ENCODE assay signal across 1 fruit fly cellular context in the genomic region with DNA sequence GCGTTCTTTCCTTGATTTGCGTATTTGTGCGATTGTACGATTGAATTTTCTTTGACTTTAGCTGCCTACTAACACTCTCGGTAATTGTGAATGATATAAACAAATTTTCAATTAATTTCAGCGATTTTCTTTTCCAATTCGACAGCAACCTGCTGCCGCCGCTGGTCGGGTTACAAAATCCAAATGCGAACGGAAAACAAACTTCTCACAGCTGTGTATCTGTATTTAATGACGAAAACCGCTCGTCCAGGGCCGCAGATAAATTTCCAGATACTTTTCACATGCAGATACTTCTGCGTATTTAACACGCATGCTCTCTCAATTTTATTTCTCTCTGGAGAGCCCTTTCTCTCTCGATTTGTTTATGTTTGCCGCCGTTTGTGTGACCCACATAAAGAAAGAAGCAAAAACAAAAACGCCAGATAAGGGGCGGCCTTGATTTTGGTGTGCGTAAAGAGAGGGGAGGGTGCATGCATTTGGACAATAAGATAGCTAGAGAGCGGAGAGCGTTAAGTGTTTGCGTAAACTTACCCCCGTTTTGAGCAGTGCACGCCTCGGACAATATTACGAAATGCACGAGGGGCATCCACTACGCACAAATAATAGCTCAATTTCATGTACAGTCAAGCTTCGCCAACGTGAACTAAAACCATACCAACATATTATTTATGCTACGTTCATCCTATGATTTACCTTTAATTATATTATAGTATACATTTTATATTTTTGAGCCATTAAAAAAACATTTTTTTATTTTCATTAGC.
A peak's percentile ranks its signal among the peaks of the same experiment; 100 is the strongest.
TF ChIP-seq lines count a peak whose summit lies in the region.

TSS of gene CG12402 (minus strand) at position 164 of the 764 bp plus-strand sequence.

TF ChIP-seq in whole organism, embryonic, 481 proteins besides CTCF, POLR2A, EP300 and RAD21 (continued from another document and continues in another):
- TF ChIP-seq CG17385 (GFP tag; optimal IDR thresholded peaks at IDR 0.05; lab: Kevin White, UChicago) (peak; percentile 70), fd96Cb (tag; optimal IDR thresholded peaks at IDR 0.05; lab: Kevin White, UChicago) (peak; percentile 86), CG18764 (GFP tag; optimal IDR thresholded peaks at IDR 0.05; lab: Kevin White, UChicago) (peak; percentile 79), p53 (GFP tag; optimal IDR thresholded peaks at IDR 0.05; lab: Kevin White, UChicago) (peak; percentile 2), CG7786 (GFP tag; optimal IDR thresholded peaks at IDR 0.05; lab: Kevin White, UChicago) (peak; percentile 51), Antp (GFP tag; optimal IDR thresholded peaks at IDR 0.05; lab: Kevin White, UChicago) (peak; percentile 78), Sin3A (optimal IDR thresholded peaks at IDR 0.05; lab: Kevin White, UChicago) (no peak), CG12942 (GFP tag; optimal IDR thresholded peaks at IDR 0.05; lab: Kevin White, UChicago) (peak; percentile 55), Ssrp (tag; optimal IDR thresholded peaks at IDR 0.05; lab: Kevin White, UChicago) (peak; percentile 81), CG12104 (GFP tag; optimal IDR thresholded peaks at IDR 0.05; lab: Kevin White, UChicago) (peak; percentile 70), HLH54F (GFP tag; optimal IDR thresholded peaks at IDR 0.05; lab: Kevin White, UChicago) (peak; percentile 19), pum (GFP tag; optimal IDR thresholded peaks at IDR 0.05; lab: Kevin White, UChicago) (peak; percentile 53), CG13424 (tag; optimal IDR thresholded peaks at IDR 0.05; lab: Kevin White, UChicago) (peak; percentile 84), ap (GFP tag; IDR thresholded peaks at IDR 0.05; lab: Robert Waterston, UW) (peak; percentile 83), gro (GFP tag; optimal IDR thresholded peaks at IDR 0.05; lab: Kevin White, UChicago) (peak; percentile 24), CoRest (tag; optimal IDR thresholded peaks at IDR 0.05; lab: Kevin White, UChicago) (peak; percentile 85), CG16863 (GFP tag; optimal IDR thresholded peaks at IDR 0.05; lab: Kevin White, UChicago) (peak; percentile 71), CG17328 (GFP tag; IDR thresholded peaks at IDR 0.05; lab: Robert Waterston, UW) (peak; percentile 92), dmrt99B (tag; optimal IDR thresholded peaks at IDR 0.05; lab: Kevin White, UChicago) (peak; percentile 92), Nf-YA (GFP tag; IDR thresholded peaks at IDR 0.05; lab: Robert Waterston, UW) (peak; percentile 75), CG2202 (tag; optimal IDR thresholded peaks at IDR 0.05; lab: Kevin White, UChicago) (peak; percentile 64), disco-r (GFP tag; optimal IDR thresholded peaks at IDR 0.05; lab: Kevin White, UChicago) (peak; percentile 20), fd102C (GFP tag; optimal IDR thresholded peaks at IDR 0.05; lab: Kevin White, UChicago) (no peak), mam (GFP tag; optimal IDR thresholded peaks at IDR 0.05; lab: Kevin White, UChicago) (peak; percentile 59), CG7963 (GFP tag; IDR thresholded peaks at IDR 0.05; lab: Robert Waterston, UW; ENCODE audit: partially characterized antibody) (no peak), CG18476 (GFP tag; optimal IDR thresholded peaks at IDR 0.05; lab: Kevin White, UChicago) (peak; percentile 73), CG17186 (GFP tag; optimal IDR thresholded peaks at IDR 0.05; lab: Kevin White, UChicago) (peak; percentile 50), Elba2 (GFP tag; optimal IDR thresholded peaks at IDR 0.05; lab: Kevin White, UChicago) (peak; percentile 88), Taf1 (GFP tag; IDR thresholded peaks at IDR 0.05; lab: Robert Waterston, UW) (peak; percentile 50; the same call in 1 of the 2 replicates), Kr (GFP tag; optimal IDR thresholded peaks at IDR 0.05; lab: Kevin White, UChicago) (peak; percentile 60), CG11247 (GFP tag; IDR thresholded peaks at IDR 0.05; lab: Robert Waterston, UW) (peak; percentile 78), Hsf (GFP tag; optimal IDR thresholded peaks at IDR 0.05; lab: Kevin White, UChicago) (peak; percentile 71), Lim3 (GFP tag; IDR thresholded peaks at IDR 0.05; lab: Robert Waterston, UW) (peak; percentile 34; the same call in 1 of the 2 replicates), tna (GFP tag; IDR thresholded peaks at IDR 0.05; lab: Robert Waterston, UW; ENCODE audit: partially characterized antibody) (peak; percentile 17; the same call in 1 of the 2 replicates), CG13287 (GFP tag; IDR thresholded peaks at IDR 0.05; lab: Robert Waterston, UW; ENCODE audit: partially characterized antibody) (peak; percentile 57), jigr1 (GFP tag; IDR thresholded peaks at IDR 0.05; lab: Robert Waterston, UW) (no peak), CG5245 (GFP tag; optimal IDR thresholded peaks at IDR 0.05; lab: Kevin White, UChicago) (peak; percentile 79), bsh (GFP tag; optimal IDR thresholded peaks at IDR 0.05; lab: Kevin White, UChicago) (peak in 1 of 2 experiments; percentile 82), NK7.1 (GFP tag; optimal IDR thresholded peaks at IDR 0.05; lab: Kevin White, UChicago) (peak; percentile 11), dmrt11E (tag; optimal IDR thresholded peaks at IDR 0.05; lab: Kevin White, UChicago) (peak; percentile 73), CG2712 (tag; optimal IDR thresholded peaks at IDR 0.05; lab: Kevin White, UChicago) (peak; percentile 91), CG5953 (GFP tag; IDR thresholded peaks at IDR 0.05; lab: Robert Waterston, UW) (peak; percentile 87), CG9932 (GFP tag; IDR thresholded peaks at IDR 0.05; lab: Robert Waterston, UW) (peak; percentile 52), ems (GFP tag; optimal IDR thresholded peaks at IDR 0.05; lab: Kevin White, UChicago) (peak; percentile 55), eyg (GFP tag; optimal IDR thresholded peaks at IDR 0.05; lab: Kevin White, UChicago) (peak; percentile 6), az2 (GFP tag; optimal IDR thresholded peaks at IDR 0.05; lab: Kevin White, UChicago) (peak; percentile 84), ara (GFP tag; IDR thresholded peaks at IDR 0.05; lab: Robert Waterston, UW) (peak; percentile 80), dan (GFP tag; IDR thresholded peaks at IDR 0.05; lab: Robert Waterston, UW) (no peak), CG10267 (tag; optimal IDR thresholded peaks at IDR 0.05; lab: Kevin White, UChicago) (peak; percentile 78), CG34422 (GFP tag; IDR thresholded peaks at IDR 0.05; lab: Robert Waterston, UW) (peak; percentile 91), wor (GFP tag; IDR thresholded peaks at IDR 0.05; lab: Robert Waterston, UW) (peak; percentile 56), abd-A (tag; optimal IDR thresholded peaks at IDR 0.05; lab: Kevin White, UChicago) (peak; percentile 98), tio (GFP tag; optimal IDR thresholded peaks at IDR 0.05; lab: Kevin White, UChicago) (peak; percentile 71), CHES-1-like (GFP tag; optimal IDR thresholded peaks at IDR 0.05; lab: Kevin White, UChicago) (peak; percentile 43), CG18599 (GFP tag; optimal IDR thresholded peaks at IDR 0.05; lab: Kevin White, UChicago) (peak; percentile 88), CG10147 (GFP tag; optimal IDR thresholded peaks at IDR 0.05; lab: Kevin White, UChicago) (peak; percentile 70), CG8290 (GFP tag; optimal IDR thresholded peaks at IDR 0.05; lab: Kevin White, UChicago) (peak; percentile 82), CG8290 (tag; optimal IDR thresholded peaks at IDR 0.05; lab: Kevin White, UChicago) (peak; percentile 53 to 90), btn (GFP tag; optimal IDR thresholded peaks at IDR 0.05; lab: Kevin White, UChicago) (peak; percentile 8), nom (GFP tag; optimal IDR thresholded peaks at IDR 0.05; lab: Kevin White, UChicago) (no peak), Rx (GFP tag; IDR thresholded peaks at IDR 0.05; lab: Robert Waterston, UW) (peak; percentile 74), CG14667 (GFP tag; IDR thresholded peaks at IDR 0.05; lab: Robert Waterston, UW) (peak; percentile 63), sens (GFP tag; lab: Kevin White, UChicago) (peak; percentile 92), CG17829 (tag; optimal IDR thresholded peaks at IDR 0.05; lab: Kevin White, UChicago) (peak; percentile 91), H2.0 (GFP tag; IDR thresholded peaks at IDR 0.05; lab: Robert Waterston, UW) (peak; percentile 86), CG33557 (GFP tag; optimal IDR thresholded peaks at IDR 0.05; lab: Kevin White, UChicago) (peak; percentile 45), CG31388 (GFP tag; optimal IDR thresholded peaks at IDR 0.05; lab: Kevin White, UChicago) (peak; percentile 55), ci (GFP tag; IDR thresholded peaks at IDR 0.05; lab: Robert Waterston, UW) (peak; percentile 96), CG11696 (GFP tag; IDR thresholded peaks at IDR 0.05; lab: Robert Waterston, UW) (peak; percentile 70), CG7357 (GFP tag; IDR thresholded peaks at IDR 0.05; lab: Robert Waterston, UW) (peak; percentile 73; the same call in 2 of the 3 replicates), CG10462 (GFP tag; optimal IDR thresholded peaks at IDR 0.05; lab: Kevin White, UChicago) (peak; percentile 62), Drgx (GFP tag; IDR thresholded peaks at IDR 0.05; lab: Robert Waterston, UW) (peak; percentile 61), ro (GFP tag; IDR thresholded peaks at IDR 0.05; lab: Robert Waterston, UW) (peak; percentile 76), CG15011 (GFP tag; optimal IDR thresholded peaks at IDR 0.05; lab: Kevin White, UChicago) (peak; percentile 71), amos (GFP tag; IDR thresholded peaks at IDR 0.05; lab: Robert Waterston, UW; ENCODE audit: partially characterized antibody) (no peak; the same call in 1 of the 2 replicates), CG7372 (GFP tag; IDR thresholded peaks at IDR 0.05; lab: Robert Waterston, UW) (peak; percentile 65), CG4820 (GFP tag; optimal IDR thresholded peaks at IDR 0.05; lab: Kevin White, UChicago) (peak; percentile 77), B-H1 (GFP tag; IDR thresholded peaks at IDR 0.05; lab: Robert Waterston, UW) (peak; percentile 89), Six4 (GFP tag; optimal IDR thresholded peaks at IDR 0.05; lab: Kevin White, UChicago) (peak; percentile 74), ato (GFP tag; IDR thresholded peaks at IDR 0.05; lab: Robert Waterston, UW; ENCODE audit: partially characterized antibody) (no peak), da (GFP tag; optimal IDR thresholded peaks at IDR 0.05; lab: Kevin White, UChicago) (peak; percentile 45), CG13123 (GFP tag; optimal IDR thresholded peaks at IDR 0.05; lab: Kevin White, UChicago) (peak; percentile 38), vnd (GFP tag; IDR thresholded peaks at IDR 0.05; lab: Robert Waterston, UW; ENCODE audit: partially characterized antibody) (no peak), dm (GFP tag; optimal IDR thresholded peaks at IDR 0.05; lab: Kevin White, UChicago) (peak; percentile 60), dysf (GFP tag; IDR thresholded peaks at IDR 0.05; lab: Robert Waterston, UW) (peak; percentile 89), gt (GFP tag; IDR thresholded peaks at IDR 0.05; lab: Robert Waterston, UW) (peak; percentile 58), CG9876 (GFP tag; optimal IDR thresholded peaks at IDR 0.05; lab: Kevin White, UChicago) (peak; percentile 30), Optix (GFP tag; IDR thresholded peaks at IDR 0.05; lab: Robert Waterston, UW) (peak; percentile 70), CG11504 (tag; optimal IDR thresholded peaks at IDR 0.05; lab: Kevin White, UChicago) (peak; percentile 91), trh (GFP tag; optimal IDR thresholded peaks at IDR 0.05; lab: Kevin White, UChicago) (peak; percentile 74), jumu (GFP tag; optimal IDR thresholded peaks at IDR 0.05; lab: Kevin White, UChicago) (peak; percentile 52), Dll (GFP tag; IDR thresholded peaks at IDR 0.05; lab: Robert Waterston, UW; ENCODE audit: partially characterized antibody) (peak; percentile 67; the same call in 3 of the 4 replicates), Adf1 (GFP tag; IDR thresholded peaks at IDR 0.05; lab: Robert Waterston, UW) (peak; percentile 27), CG12744 (GFP tag; optimal IDR thresholded peaks at IDR 0.05; lab: Kevin White, UChicago) (peak; percentile 36), NfI (GFP tag; optimal IDR thresholded peaks at IDR 0.05; lab: Kevin White, UChicago) (peak; percentile 78), odd (GFP tag; optimal IDR thresholded peaks at IDR 0.05; lab: Kevin White, UChicago) (peak; percentile 69), maf-S (GFP tag; optimal IDR thresholded peaks at IDR 0.05; lab: Kevin White, UChicago) (no peak), B-H2 (GFP tag; optimal IDR thresholded peaks at IDR 0.05; lab: Kevin White, UChicago) (peak; percentile 10), bbx (GFP tag; IDR thresholded peaks at IDR 0.05; lab: Robert Waterston, UW; ENCODE audit: partially characterized antibody) (no peak), ssp (GFP tag; IDR thresholded peaks at IDR 0.05; lab: Robert Waterston, UW) (peak; percentile 69), inv (GFP tag; IDR thresholded peaks at IDR 0.05; lab: Robert Waterston, UW; ENCODE audit: partially characterized antibody) (no peak), cato (GFP tag; optimal IDR thresholded peaks at IDR 0.05; lab: Kevin White, UChicago; ENCODE audit: borderline replicate concordance) (peak; percentile 61), ranshi (GFP tag; IDR thresholded peaks at IDR 0.05; lab: Robert Waterston, UW) (peak; percentile 85), CG12299 (tag; optimal IDR thresholded peaks at IDR 0.05; lab: Kevin White, UChicago) (peak; percentile 74), Nf-YC (tag; optimal IDR thresholded peaks at IDR 0.05; lab: Kevin White, UChicago) (peak; percentile 77), Hey (tag; optimal IDR thresholded peaks at IDR 0.05; lab: Kevin White, UChicago) (no peak), pho (GFP tag; optimal IDR thresholded peaks at IDR 0.05; lab: Kevin White, UChicago) (peak; percentile 36), Dip3 (GFP tag; optimal IDR thresholded peaks at IDR 0.05; lab: Kevin White, UChicago) (peak; percentile 12), h (optimal IDR thresholded peaks at IDR 0.05; lab: Kevin White, UChicago) (no peak), stwl (tag; optimal IDR thresholded peaks at IDR 0.05; lab: Kevin White, UChicago) (peak; percentile 6), gce (GFP tag; IDR thresholded peaks at IDR 0.05; lab: Robert Waterston, UW) (peak; percentile 84), PHDP (tag; optimal IDR thresholded peaks at IDR 0.05; lab: Kevin White, UChicago) (peak; percentile 87), GATAe (GFP tag; conservative IDR thresholded peaks at IDR 0.05; lab: Robert Waterston, UW) (peak; percentile 74), CG12236 (GFP tag; optimal IDR thresholded peaks at IDR 0.05; lab: Kevin White, UChicago) (no peak), emc (GFP tag; optimal IDR thresholded peaks at IDR 0.05; lab: Kevin White, UChicago) (no peak), Oli (tag; optimal IDR thresholded peaks at IDR 0.05; lab: Kevin White, UChicago) (peak; percentile 88), caup (GFP tag; optimal IDR thresholded peaks at IDR 0.05; lab: Kevin White, UChicago; ENCODE audit: severe bottlenecking) (peak; percentile 80), CG7928 (GFP tag; optimal IDR thresholded peaks at IDR 0.05; lab: Kevin White, UChicago) (peak; percentile 49), nau (GFP tag; optimal IDR thresholded peaks at IDR 0.05; lab: Kevin White, UChicago) (peak; percentile 76), CG2875 (GFP tag; optimal IDR thresholded peaks at IDR 0.05; lab: Kevin White, UChicago) (peak; percentile 84)
